Worm (Caenorhabditis elegans): Measurements from ENCODE around the gene coa-1.

The coa-1 gene

DNA sequence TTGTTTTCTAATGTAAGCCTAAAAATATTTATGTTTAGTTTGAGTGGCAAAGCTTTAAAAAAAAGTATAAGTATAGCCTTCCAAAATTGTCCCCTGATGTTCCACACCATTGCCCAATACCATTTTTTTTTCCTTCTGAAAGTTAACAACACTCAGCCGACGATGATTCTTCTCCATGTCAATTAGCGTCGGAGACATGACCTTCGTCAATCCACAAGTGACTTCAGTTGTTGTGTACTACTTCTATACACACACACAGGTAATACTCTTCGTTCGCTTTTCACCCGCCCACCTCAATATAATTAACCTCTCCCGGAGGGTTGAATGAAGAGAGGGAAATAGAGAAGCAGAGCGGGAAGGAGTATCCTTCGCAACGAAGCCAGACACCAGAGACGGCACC is 40.3 kb upstream of the coa-1 start, which contains the start of gene cutl-24:
TSS of gene cutl-24 (plus strand) at position 301 of the 400 bp plus-strand sequence.
- TF ChIP-seq unc-3 (GFP tag; conservative IDR thresholded peaks at IDR 0.05) = no peak
- TF ChIP-seq unc-3 (tag; optimal IDR thresholded peaks at IDR 0.05) = no peak
- no peak for TF ChIP-seq lin-11 (tag; optimal IDR thresholded peaks at IDR 0.05)
- TF ChIP-seq ceh-22 (tag; optimal IDR thresholded peaks at IDR 0.05) = no peak
- TF ChIP-seq pha-4 (tag; optimal IDR thresholded peaks at IDR 0.05) = no peak
- TF ChIP-seq pax-1 (tag; optimal IDR thresholded peaks at IDR 0.05) = no peak
- no peak for TF ChIP-seq ceh-48 (tag; optimal IDR thresholded peaks at IDR 0.05)
- no peak for TF ChIP-seq ceh-30 (tag; optimal IDR thresholded peaks at IDR 0.05)
- no peak for TF ChIP-seq ceh-45 (GFP tag; IDR thresholded peaks at IDR 0.05)
- TF ChIP-seq ceh-2 (tag; optimal IDR thresholded peaks at IDR 0.05) = no peak
- TF ChIP-seq ceh-6 (GFP tag; optimal IDR thresholded peaks at IDR 0.05) = no peak
- no peak for TF ChIP-seq elt-4 (tag; optimal IDR thresholded peaks at IDR 0.05)
- TF ChIP-seq ceh-14 (tag; optimal IDR thresholded peaks at IDR 0.05) = no peak
- TF ChIP-seq nhr-232 (tag; optimal IDR thresholded peaks at IDR 0.05) = no peak
- no peak for TF ChIP-seq Y22D7AL.16 (tag; optimal IDR thresholded peaks at IDR 0.05)
- TF ChIP-seq pat-9 (tag; optimal IDR thresholded peaks at IDR 0.05) = no peak
- TF ChIP-seq dve-1 (tag; optimal IDR thresholded peaks at IDR 0.05) = no peak
- no peak for TF ChIP-seq npax-4 (tag; optimal IDR thresholded peaks at IDR 0.05)
- no peak for TF ChIP-seq dmd-4 (tag; optimal IDR thresholded peaks at IDR 0.05; ENCODE audit: borderline replicate concordance)

DNA sequence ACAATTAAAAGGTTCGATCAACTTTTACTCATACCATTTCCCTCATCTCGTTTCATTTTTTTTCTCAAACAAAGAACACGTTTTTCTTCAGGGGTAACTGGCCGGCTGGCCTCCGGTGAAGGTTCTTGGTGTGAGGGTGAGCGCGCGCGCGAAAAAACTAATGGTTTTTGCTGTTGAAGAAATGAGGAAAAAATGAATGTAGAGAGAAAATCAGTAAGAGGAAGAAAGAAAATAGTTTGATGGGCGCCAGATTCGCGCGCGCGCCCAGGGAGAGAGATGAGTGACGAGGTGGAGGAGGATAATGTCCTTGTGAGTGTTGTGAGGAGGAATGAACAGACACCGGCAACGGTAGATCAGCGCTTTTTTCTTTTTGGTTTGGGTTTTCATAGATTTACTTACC is 34.1 kb upstream of the coa-1 start:
- TF ChIP-seq F13H6.1 (tag; optimal IDR thresholded peaks at IDR 0.05) (no peak), fax-1 (tag; optimal IDR thresholded peaks at IDR 0.05) (no peak), ceh-22 (tag; optimal IDR thresholded peaks at IDR 0.05) (no peak), elt-2 (tag; optimal IDR thresholded peaks at IDR 0.05) (no peak), ceh-2 (tag; optimal IDR thresholded peaks at IDR 0.05) (no peak), hlh-6 (tag; optimal IDR thresholded peaks at IDR 0.05) (no peak), fkh-6 (tag; optimal IDR thresholded peaks at IDR 0.05) (no peak), ahr-1 (tag; optimal IDR thresholded peaks at IDR 0.05) (no peak), K09A11.1 (tag; optimal IDR thresholded peaks at IDR 0.05; ENCODE audit: insufficient read depth) (no peak), ceh-31 (tag; optimal IDR thresholded peaks at IDR 0.05) (no peak)

DNA sequence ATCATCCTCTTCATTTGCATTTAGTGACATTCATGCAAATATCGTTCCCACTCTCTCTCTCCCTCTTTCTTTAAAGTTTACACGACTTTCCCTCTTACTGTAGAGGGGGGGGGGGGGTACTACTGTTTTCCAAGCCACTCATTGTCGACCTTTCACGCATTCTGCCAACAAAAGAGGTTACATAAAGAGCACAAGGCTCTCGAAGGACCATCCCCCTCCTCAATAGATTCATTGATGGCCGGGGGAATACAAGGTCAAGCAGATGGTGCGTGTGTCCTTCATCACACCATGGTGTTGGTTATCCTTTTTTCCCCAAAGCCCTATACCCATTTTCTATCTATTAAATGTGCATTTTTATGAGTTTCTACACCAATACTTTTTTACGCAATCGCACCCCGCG is 32.1 kb upstream of the coa-1 start:
- no peak for TF ChIP-seq pqm-1 (tag; optimal IDR thresholded peaks at IDR 0.05)
- TF ChIP-seq nfya-1 (tag; optimal IDR thresholded peaks at IDR 0.05) = no peak
- no peak for TF ChIP-seq C08G9.2 (tag; optimal IDR thresholded peaks at IDR 0.05)
- peak; percentile 9 for TF ChIP-seq eyg-1 (tag; optimal IDR thresholded peaks at IDR 0.05)
- no peak for TF ChIP-seq K02D7.2 (tag; optimal IDR thresholded peaks at IDR 0.05)
- peak; percentile 27 for TF ChIP-seq ref-2 (tag; optimal IDR thresholded peaks at IDR 0.05)
- TF ChIP-seq ceh-6 (GFP tag; optimal IDR thresholded peaks at IDR 0.05) = no peak
- TF ChIP-seq sox-2 (GFP tag; IDR thresholded peaks at IDR 0.05) = peak; percentile 66
- no peak for TF ChIP-seq ama-1 (optimal IDR thresholded peaks at IDR 0.05)
- no peak for TF ChIP-seq odd-2 (tag; optimal IDR thresholded peaks at IDR 0.05)
- TF ChIP-seq tbx-2 (tag; optimal IDR thresholded peaks at IDR 0.05) = peak; percentile 9
- TF ChIP-seq che-1 (tag; optimal IDR thresholded peaks at IDR 0.05) = no peak
- no peak for TF ChIP-seq sox-4 (tag; optimal IDR thresholded peaks at IDR 0.05)
- no peak for TF ChIP-seq ceh-18 (tag; optimal IDR thresholded peaks at IDR 0.05)
- no peak for TF ChIP-seq Y22D7AL.16 (tag; optimal IDR thresholded peaks at IDR 0.05)
- TF ChIP-seq unc-3 (GFP tag; conservative IDR thresholded peaks at IDR 0.05) = no peak
- no peak for TF ChIP-seq unc-3 (tag; optimal IDR thresholded peaks at IDR 0.05)
- TF ChIP-seq ceh-19 (GFP tag; optimal IDR thresholded peaks at IDR 0.05) = no peak
- no peak for TF ChIP-seq ceh-2 (tag; optimal IDR thresholded peaks at IDR 0.05)
- TF ChIP-seq pros-1 (tag; optimal IDR thresholded peaks at IDR 0.05) = no peak
- no peak for TF ChIP-seq K09A11.1 (tag; optimal IDR thresholded peaks at IDR 0.05; ENCODE audit: insufficient read depth)

All from whole organism, late embryonic.